Worm (Caenorhabditis elegans): Measurements from ENCODE around the gene gtbp-1.

The gtbp-1 gene

ce11 chrIV:10128906-10129386, at the start of gene gtbp-1, which contains the start of gene K08F4.3 (continued):
- TF ChIP-seq nhr-71 (tag; optimal IDR thresholded peaks at IDR 0.05) (peak; percentile 78), ama-1 (optimal IDR thresholded peaks at IDR 0.05) (no peak), unc-62 (GFP tag; optimal IDR thresholded peaks at IDR 0.05) (no peak), rnt-1 (tag; optimal IDR thresholded peaks at IDR 0.05) (peak; percentile 76), irx-1 (tag; optimal IDR thresholded peaks at IDR 0.05) (peak; percentile 10), ztf-11 (tag; optimal IDR thresholded peaks at IDR 0.05) (no peak), unc-86 (tag; optimal IDR thresholded peaks at IDR 0.05) (peak; percentile 24), tbx-2 (tag; optimal IDR thresholded peaks at IDR 0.05) (no peak), lir-3 (tag; optimal IDR thresholded peaks at IDR 0.05; ENCODE audit: poor library complexity) (no peak), unc-98 (GFP tag; IDR thresholded peaks at IDR 0.05) (no peak), ceh-90 (tag; optimal IDR thresholded peaks at IDR 0.05) (no peak), egl-27 (tag; optimal IDR thresholded peaks at IDR 0.05) (no peak), blmp-1 (tag; optimal IDR thresholded peaks at IDR 0.05) (peak; percentile 53), tlp-1 (tag; optimal IDR thresholded peaks at IDR 0.05) (no peak), efl-1 (optimal IDR thresholded peaks at IDR 0.05) (peak; percentile 83 to 95), efl-1 (GFP tag; optimal IDR thresholded peaks at IDR 0.05 in 1 of 2) (peak; percentile 94 to 99), nhr-77 (tag; optimal IDR thresholded peaks at IDR 0.05) (peak; percentile 78), C16A3.4 (tag; optimal IDR thresholded peaks at IDR 0.05) (peak; percentile 75), nhr-12 (tag; optimal IDR thresholded peaks at IDR 0.05) (no peak), lin-35 (GFP tag; optimal IDR thresholded peaks at IDR 0.05) (peak; percentile 92 to 97), fkh-10 (GFP tag; optimal IDR thresholded peaks at IDR 0.05) (no peak), nhr-11 (tag; optimal IDR thresholded peaks at IDR 0.05) (no peak), lin-15B (tag; optimal IDR thresholded peaks at IDR 0.05) (peak; percentile 85), F16B12.6 (tag; optimal IDR thresholded peaks at IDR 0.05) (peak; percentile 45), sptf-1 (tag; optimal IDR thresholded peaks at IDR 0.05) (no peak), pqm-1 (tag; optimal IDR thresholded peaks at IDR 0.05) (peak; percentile 47), fos-1 (tag; optimal IDR thresholded peaks at IDR 0.05) (peak; percentile 47), sup-37 (GFP tag; optimal IDR thresholded peaks at IDR 0.05) (no peak), nhr-237 (tag; optimal IDR thresholded peaks at IDR 0.05) (no peak), jun-1 (tag; optimal IDR thresholded peaks at IDR 0.05) (peak; percentile 53), vab-15 (tag; optimal IDR thresholded peaks at IDR 0.05) (peak; percentile 23), nhr-85 (tag) (peak; percentile 85), dpl-1 (GFP tag; optimal IDR thresholded peaks at IDR 0.05) (peak; percentile 92 to 94 (median 92))

- peak in 1 of 2 experiments; percentile 25 for TF ChIP-seq lsy-2 (tag; optimal IDR thresholded peaks at IDR 0.05)
- TF ChIP-seq ceh-8 (GFP tag; optimal IDR thresholded peaks at IDR 0.05) = no peak
- TF ChIP-seq zip-4 (GFP tag; optimal IDR thresholded peaks at IDR 0.05) = no peak
- TF ChIP-seq aly-2 (tag; optimal IDR thresholded peaks at IDR 0.05) = peak; percentile 27
Measured at ce11 chrIV:10177779-10178178, 49.0 kb upstream of the gtbp-1 start, which contains the start of gene mspn-1. Gene mspn-1 (plus strand): TSS chrIV:10177968.

ce11 chrIV:10176252-10176730, 47.5 kb upstream of the gtbp-1 start, which contains the start of gene rack-1:
Gene rack-1 (plus strand): TSS chrIV:10176680.
- TF ChIP-seq lin-35 (GFP tag; optimal IDR thresholded peaks at IDR 0.05) (peak; percentile 66 to 70), nhr-19 (GFP tag; conservative IDR thresholded peaks at IDR 0.05) (peak; percentile 29; the same call in 1 of the 2 replicates), efl-1 (optimal IDR thresholded peaks at IDR 0.05) (peak; percentile 68 to 72), efl-1 (GFP tag; optimal IDR thresholded peaks at IDR 0.05 in 1 of 2) (peak; percentile 65 to 93), egl-13 (tag; optimal IDR thresholded peaks at IDR 0.05) (no peak), mdl-1 (tag; optimal IDR thresholded peaks at IDR 0.05) (peak in 1 of 2 experiments; percentile 38), lin-13 (GFP tag; optimal IDR thresholded peaks at IDR 0.05) (no peak), nhr-20 (tag; optimal IDR thresholded peaks at IDR 0.05) (peak; percentile 65), jun-1 (tag; optimal IDR thresholded peaks at IDR 0.05) (peak; percentile 41), hlh-4 (tag; optimal IDR thresholded peaks at IDR 0.05) (no peak), sox-4 (tag; optimal IDR thresholded peaks at IDR 0.05) (no peak), ceh-8 (GFP tag; optimal IDR thresholded peaks at IDR 0.05) (no peak), mep-1 (tag; optimal IDR thresholded peaks at IDR 0.05) (peak; percentile 64), dsc-1 (tag; optimal IDR thresholded peaks at IDR 0.05) (peak; percentile 35), tbx-2 (tag; optimal IDR thresholded peaks at IDR 0.05) (peak; percentile 47), blmp-1 (tag; optimal IDR thresholded peaks at IDR 0.05) (peak; percentile 47), ceh-63 (GFP tag; optimal IDR thresholded peaks at IDR 0.05) (no peak), mef-2 (tag; optimal IDR thresholded peaks at IDR 0.05) (no peak), fkh-8 (tag; optimal IDR thresholded peaks at IDR 0.05) (peak; percentile 58), xbp-1 (tag; optimal IDR thresholded peaks at IDR 0.05) (peak; percentile 59), elt-2 (tag; optimal IDR thresholded peaks at IDR 0.05) (peak; percentile 19), nhr-84 (tag; optimal IDR thresholded peaks at IDR 0.05) (no peak)

All from whole organism, L1 larva.